Fruit fly (Drosophila melanogaster) Kc167 (cell line): ENCODE measurements around the gene Akh.

Experiments
- Sin3A ChIP-seq: fragments of >200 bp; optimal IDR thresholded peaks from 2 replicates; lab custom pipeline; 2018; ENCODE audit warnings: missing external identifiers
- h ChIP-seq: fragments of >200 bp; optimal IDR thresholded peaks from 3 replicates; lab custom pipeline; 2018; ENCODE audit warnings: missing external identifiers
- insv ChIP-seq: fragments of >200 bp; optimal IDR thresholded peaks from 3 replicates; lab custom pipeline; 2018; ENCODE audit warnings: missing external identifiers
- ttk ChIP-seq: sonication (Bioruptor generic); optimal IDR thresholded peaks from 2 replicates; lab custom pipeline; 2017; ENCODE audit warnings: missing external identifiers

- TF ChIP-seq Sin3A (lab: Kevin White, UChicago) (no peak), h (lab: Kevin White, UChicago) (no peak), ttk (no peak), insv (no peak)
Observed at dm6 chr3L:4133724-4134678, 7.3 kb upstream of the Akh start, which contains the start of gene ens.
